Fruit fly (Drosophila melanogaster): Measurements from ENCODE around the gene CG18666.

The CG18666 gene

dm6 chr2L:11066887-11067459 is 32.4 kb downstream of the CG18666 start, which contains the start of gene Samuel (continued):
- TF ChIP-seq HHEX (GFP tag; optimal IDR thresholded peaks at IDR 0.05) = peak; percentile 11
- peak; percentile 0 for TF ChIP-seq trem (tag; optimal IDR thresholded peaks at IDR 0.05)
- TF ChIP-seq sqz (GFP tag; optimal IDR thresholded peaks at IDR 0.05) = no peak
- no peak for TF ChIP-seq CG10366 (GFP tag; IDR thresholded peaks at IDR 0.05)
- no peak for TF ChIP-seq tx (GFP tag; optimal IDR thresholded peaks at IDR 0.05)
- TF ChIP-seq Ets97D (GFP tag; optimal IDR thresholded peaks at IDR 0.05) = peak; percentile 4
- TF ChIP-seq ind (GFP tag; optimal IDR thresholded peaks at IDR 0.05) = no peak
- TF ChIP-seq pros (GFP tag; optimal IDR thresholded peaks at IDR 0.05) = no peak
- TF ChIP-seq Awh (GFP tag; IDR thresholded peaks at IDR 0.05) = no peak
- TF ChIP-seq NC2β (GFP tag; optimal IDR thresholded peaks at IDR 0.05) = no peak
- TF ChIP-seq ems (GFP tag; optimal IDR thresholded peaks at IDR 0.05) = no peak
- TF ChIP-seq CG17612 (GFP tag; IDR thresholded peaks at IDR 0.05) = no peak
- TF ChIP-seq Bdp1 (GFP tag; optimal IDR thresholded peaks at IDR 0.05) = no peak
- peak; percentile 16 for TF ChIP-seq BtbVII (GFP tag; optimal IDR thresholded peaks at IDR 0.05)
- no peak for TF ChIP-seq ssp (GFP tag; IDR thresholded peaks at IDR 0.05)
- no peak for TF ChIP-seq tgo (GFP tag; IDR thresholded peaks at IDR 0.05)
- no peak for TF ChIP-seq CG12942 (GFP tag; optimal IDR thresholded peaks at IDR 0.05)
- TF ChIP-seq Stat92E (GFP tag; optimal IDR thresholded peaks at IDR 0.05) = peak in 1 of 3 experiments; percentile 37
- no peak for TF ChIP-seq CG9797 (GFP tag; optimal IDR thresholded peaks at IDR 0.05)
- TF ChIP-seq CG11695 (GFP tag; IDR thresholded peaks at IDR 0.05) = 0 out of 3 replicates have a peak, but pooled peaks have one; percentile 48
- no peak for TF ChIP-seq CG1233 (GFP tag; optimal IDR thresholded peaks at IDR 0.05)
- no peak for TF ChIP-seq CG9727 (GFP tag; optimal IDR thresholded peaks at IDR 0.05)
- TF ChIP-seq CG4282 (GFP tag; optimal IDR thresholded peaks at IDR 0.05) = no peak
- no peak for TF ChIP-seq sc (optimal IDR thresholded peaks at IDR 0.05)
- no peak for TF ChIP-seq sc (GFP tag; optimal IDR thresholded peaks at IDR 0.05)
- no peak for TF ChIP-seq Spps (tag; optimal IDR thresholded peaks at IDR 0.05)
- no peak for TF ChIP-seq BEAF-32 (GFP tag; optimal IDR thresholded peaks at IDR 0.05)
- TF ChIP-seq CG13424 (tag; optimal IDR thresholded peaks at IDR 0.05) = no peak
- TF ChIP-seq Deaf1 (tag; optimal IDR thresholded peaks at IDR 0.05) = peak; percentile 67
- peak; percentile 4 for TF ChIP-seq dmrt99B (tag; optimal IDR thresholded peaks at IDR 0.05)
- no peak for TF ChIP-seq dan (GFP tag; IDR thresholded peaks at IDR 0.05)
- TF ChIP-seq exex (tag; optimal IDR thresholded peaks at IDR 0.05) = peak; percentile 61
- no peak for TF ChIP-seq CG34422 (GFP tag; IDR thresholded peaks at IDR 0.05)
- no peak for TF ChIP-seq CG10654 (GFP tag; optimal IDR thresholded peaks at IDR 0.05)
- peak; percentile 20 for TF ChIP-seq CG6813 (GFP tag; optimal IDR thresholded peaks at IDR 0.05)
- no peak for TF ChIP-seq CG10462 (GFP tag; optimal IDR thresholded peaks at IDR 0.05)
- no peak for TF ChIP-seq sr (GFP tag; IDR thresholded peaks at IDR 0.05)
- TF ChIP-seq rib (GFP tag; IDR thresholded peaks at IDR 0.05) = no peak; the same call in 1 of the 2 replicates
- no peak for TF ChIP-seq CG16779 (GFP tag; IDR thresholded peaks at IDR 0.05)
- TF ChIP-seq vvl (GFP tag; IDR thresholded peaks at IDR 0.05) = no peak; the same call in none of the 2 replicates
- no peak for TF ChIP-seq Myb (GFP tag; optimal IDR thresholded peaks at IDR 0.05)
- TF ChIP-seq fd64A (GFP tag; optimal IDR thresholded peaks at IDR 0.05) = no peak
- TF ChIP-seq E2f2 (GFP tag; IDR thresholded peaks at IDR 0.05) = no peak
- TF ChIP-seq CG18619 (GFP tag; optimal IDR thresholded peaks at IDR 0.05) = no peak
- TF ChIP-seq lab (GFP tag; optimal IDR thresholded peaks at IDR 0.05) = no peak
- no peak for TF ChIP-seq CG15011 (GFP tag; optimal IDR thresholded peaks at IDR 0.05)
- no peak for TF ChIP-seq vnd (GFP tag; IDR thresholded peaks at IDR 0.05; ENCODE audit: partially characterized antibody)
- TF ChIP-seq Atf6 (GFP tag; IDR thresholded peaks at IDR 0.05) = no peak
- no peak for TF ChIP-seq CoRest (tag; optimal IDR thresholded peaks at IDR 0.05)
- TF ChIP-seq CG33213 (GFP tag; optimal IDR thresholded peaks at IDR 0.05) = no peak
- no peak for TF ChIP-seq stc (GFP tag; IDR thresholded peaks at IDR 0.05)

Measured in whole organism, embryonic.